Worm (Caenorhabditis elegans) whole organism, L3 larva: ENCODE data around the gene gldi-7.

Experiments
- R02D3.7 ChIP-seq: fragments of 150-350 bp; optimal IDR thresholded peaks from 2 replicates; lab custom pipeline; 2014; ENCODE audit warnings: missing biosample characterization, missing genetic modification characterization
- ZK546.5 ChIP-seq: sonication (generic microtip); optimal IDR thresholded peaks from 2 replicates; lab custom pipeline; 2017; ENCODE audit warnings: missing biosample characterization, missing genetic modification characterization
- aly-2 ChIP-seq: fragments of 150-350 bp; optimal IDR thresholded peaks from 2 replicates; lab custom pipeline; 2014; ENCODE audit warnings: missing biosample characterization, missing genetic modification characterization
- ama-1 ChIP-seq: fragments of 150-350 bp; optimal IDR thresholded peaks from 2 replicates; lab custom pipeline; 2018
- ceh-16 ChIP-seq: sonication (generic microtip); optimal IDR thresholded peaks from 2 replicates; lab custom pipeline; 2017; ENCODE audit warnings: missing biosample characterization, missing genetic modification characterization
- ceh-28 ChIP-seq: fragments of 150-350 bp; optimal IDR thresholded peaks from 2 replicates; lab custom pipeline; 2014; ENCODE audit warnings: missing biosample characterization, missing genetic modification reagents, missing genetic modification characterization
- ceh-82 ChIP-seq: fragments of 150-350 bp; optimal IDR thresholded peaks from 2 replicates; lab custom pipeline; 2014; ENCODE audit warnings: missing biosample characterization, missing genetic modification characterization
- ceh-9 ChIP-seq: sonication (generic microtip); optimal IDR thresholded peaks from 2 replicates; lab custom pipeline; 2018; ENCODE audit warnings: missing biosample characterization, missing genetic modification characterization
- daf-12 ChIP-seq: fragments of 150-350 bp; optimal IDR thresholded peaks from 2 replicates; lab custom pipeline; 2014; ENCODE audit warnings: missing biosample characterization, missing genetic modification reagents, missing genetic modification characterization
- egl-27 ChIP-seq: sonication (generic microtip); optimal IDR thresholded peaks from 4 replicates; lab custom pipeline; 2017; ENCODE audit warnings: missing biosample characterization, missing genetic modification reagents, missing genetic modification characterization
- egl-5 ChIP-seq: fragments of 150-350 bp; optimal IDR thresholded peaks from 2 replicates; lab custom pipeline; 2017; ENCODE audit warnings: missing biosample characterization, missing genetic modification reagents, missing genetic modification characterization, inconsistent platforms
- elt-1 ChIP-seq: fragments of 150-350 bp; optimal IDR thresholded peaks from 2 replicates; lab custom pipeline; 2014; ENCODE audit warnings: missing biosample characterization, missing genetic modification characterization
- elt-2 ChIP-seq: sonication (generic microtip); optimal IDR thresholded peaks from 2 replicates; lab custom pipeline; 2016; ENCODE audit warnings: missing genetic modification reagents, mild to moderate bottlenecking, missing genetic modification characterization, missing compliant biosample characterization
- eor-1 ChIP-seq, 2 experiments: fragments of 150-350 bp; optimal IDR thresholded peaks; 2 replicates each; lab custom pipeline; 2014 to 2018; ENCODE audit warnings: missing biosample characterization in 2 of 2, missing genetic modification characterization in 2 of 2
- fkh-10 ChIP-seq: sonication (generic microtip); optimal IDR thresholded peaks from 2 replicates; lab custom pipeline; 2017; ENCODE audit warnings: missing biosample characterization, missing genetic modification reagents, missing genetic modification characterization
- fkh-2 ChIP-seq: fragments of 150-350 bp; optimal IDR thresholded peaks from 2 replicates; lab custom pipeline; 2014; ENCODE audit warnings: missing biosample characterization, missing genetic modification reagents, missing genetic modification characterization
- fos-1 ChIP-seq: fragments of 150-350 bp; optimal IDR thresholded peaks from 2 replicates; lab custom pipeline; 2014; ENCODE audit warnings: missing biosample characterization, missing genetic modification characterization
- hmg-11 ChIP-seq: sonication (generic microtip); optimal IDR thresholded peaks from 2 replicates; lab custom pipeline; 2016; ENCODE audit warnings: missing genetic modification characterization, missing compliant biosample characterization
- jun-1 ChIP-seq: fragments of 150-350 bp; optimal IDR thresholded peaks from 2 replicates; lab custom pipeline; 2014; ENCODE audit warnings: missing biosample characterization, missing genetic modification reagents, missing genetic modification characterization
- lin-15B ChIP-seq: fragments of 150-350 bp; optimal IDR thresholded peaks from 2 replicates; lab custom pipeline; 2014; ENCODE audit warnings: missing biosample characterization, missing genetic modification characterization
- lin-39 ChIP-seq: fragments of 150-350 bp; optimal IDR thresholded peaks from 2 replicates; lab custom pipeline; 2018; ENCODE audit warnings: missing biosample characterization, missing genetic modification reagents, missing genetic modification characterization
- lsy-12 ChIP-seq: sonication (generic microtip); optimal IDR thresholded peaks from 2 replicates; lab custom pipeline; 2016; ENCODE audit warnings: mild to moderate bottlenecking, missing genetic modification characterization, missing compliant biosample characterization
- mdl-1 ChIP-seq: fragments of 150-350 bp; optimal IDR thresholded peaks from 2 replicates; lab custom pipeline; 2014; ENCODE audit warnings: missing biosample characterization, missing genetic modification characterization
- mml-1 ChIP-seq: fragments of 150-350 bp; sonication (generic microtip); optimal IDR thresholded peaks from 3 replicates; lab custom pipeline; 2014; ENCODE audit warnings: missing biosample characterization, missing genetic modification characterization
- nfya-1 ChIP-seq: sonication (generic microtip); optimal IDR thresholded peaks from 2 replicates; lab custom pipeline; 2017; ENCODE audit warnings: missing genetic modification characterization, mild to moderate bottlenecking, missing compliant biosample characterization, antibody characterized with exemption, moderate library complexity; ENCODE audit not compliant: insufficient read depth
- nhr-11 ChIP-seq: fragments of 150-350 bp; optimal IDR thresholded peaks from 2 replicates; lab custom pipeline; 2014; ENCODE audit warnings: missing biosample characterization, missing genetic modification characterization
- nhr-12 ChIP-seq: fragments of 150-350 bp; optimal IDR thresholded peaks from 2 replicates; lab custom pipeline; 2014; ENCODE audit warnings: missing biosample characterization, missing genetic modification characterization
- nhr-23 ChIP-seq: fragments of 150-350 bp; optimal IDR thresholded peaks from 2 replicates; lab custom pipeline; 2014; ENCODE audit warnings: missing biosample characterization, missing genetic modification reagents, missing genetic modification characterization
- nhr-25 ChIP-seq: sonication (generic microtip); optimal IDR thresholded peaks from 2 replicates; lab custom pipeline; 2017; ENCODE audit warnings: missing biosample characterization, missing genetic modification characterization
- nhr-28 ChIP-seq: fragments of 150-350 bp; optimal IDR thresholded peaks from 2 replicates; lab custom pipeline; 2014; ENCODE audit warnings: missing biosample characterization, missing genetic modification characterization
- nhr-43 ChIP-seq: sonication (generic microtip); optimal IDR thresholded peaks from 2 replicates; lab custom pipeline; 2016; ENCODE audit warnings: mild to moderate bottlenecking, missing genetic modification characterization, missing compliant biosample characterization; ENCODE audit not compliant: poor library complexity, severe bottlenecking
- nhr-67 ChIP-seq: fragments of 150-350 bp; optimal IDR thresholded peaks from 2 replicates; lab custom pipeline; 2014; ENCODE audit warnings: missing biosample characterization, missing genetic modification characterization
- nhr-76 ChIP-seq: fragments of 150-350 bp; sonication (generic microtip); optimal IDR thresholded peaks from 5 replicates; lab custom pipeline; 2014; ENCODE audit warnings: missing biosample characterization, missing genetic modification characterization
- nhr-77 ChIP-seq: fragments of 150-350 bp; optimal IDR thresholded peaks from 2 replicates; lab custom pipeline; 2014; ENCODE audit warnings: missing biosample characterization, missing genetic modification characterization
- pha-4 ChIP-seq: fragments of 150-350 bp; optimal IDR thresholded peaks from 2 replicates; lab custom pipeline; 2014; ENCODE audit warnings: missing biosample characterization, missing genetic modification reagents, missing genetic modification characterization
- pqm-1 ChIP-seq: fragments of 150-350 bp; optimal IDR thresholded peaks from 2 replicates; lab custom pipeline; 2017; ENCODE audit warnings: missing biosample characterization, missing genetic modification characterization, inconsistent platforms
- skn-1 ChIP-seq: fragments of 150-350 bp; optimal IDR thresholded peaks from 2 replicates; lab custom pipeline; 2014; ENCODE audit warnings: missing biosample characterization, missing genetic modification characterization
- snpc-4 ChIP-seq: fragments of 150-350 bp; optimal IDR thresholded peaks from 2 replicates; lab custom pipeline; 2014; ENCODE audit warnings: missing biosample characterization, missing genetic modification characterization
- tbx-2 ChIP-seq: sonication (generic microtip); optimal IDR thresholded peaks from 2 replicates; lab custom pipeline; 2016; ENCODE audit warnings: mild to moderate bottlenecking, missing genetic modification characterization, missing compliant biosample characterization
- unc-39 ChIP-seq: sonication (generic microtip); optimal IDR thresholded peaks from 4 replicates; lab custom pipeline; 2017; ENCODE audit warnings: missing biosample characterization, missing genetic modification characterization
- unc-62 ChIP-seq: fragments of 150-350 bp; sonication (generic microtip); optimal IDR thresholded peaks from 4 replicates; lab custom pipeline; 2014; ENCODE audit warnings: missing biosample characterization, missing genetic modification reagents, missing genetic modification characterization
- zag-1 ChIP-seq: fragments of 150-350 bp; optimal IDR thresholded peaks from 2 replicates; lab custom pipeline; 2014; ENCODE audit warnings: missing biosample characterization, missing genetic modification characterization
- ztf-11 ChIP-seq: fragments of 150-350 bp; optimal IDR thresholded peaks from 2 replicates; lab custom pipeline; 2014; ENCODE audit warnings: missing biosample characterization, missing genetic modification characterization
- ztf-4 ChIP-seq: fragments of 150-350 bp; optimal IDR thresholded peaks from 2 replicates; lab custom pipeline; 2014; ENCODE audit warnings: missing biosample characterization, missing genetic modification characterization

The gldi-7 gene

ce11 chrII:8484546-8484945 lies 46.5 kb downstream of the gldi-7 start:
- TF ChIP-seq ama-1 (lab: Kevin White, UChicago), result no peak
- TF ChIP-seq lin-39 (tag; lab: Kevin White, UChicago), result no peak
- TF ChIP-seq fos-1 (tag; lab: Kevin White, UChicago), result no peak
- TF ChIP-seq R02D3.7 (tag; lab: Kevin White, UChicago), result no peak
- no peak for TF ChIP-seq eor-1 (tag; optimal IDR thresholded peaks at IDR 0.05; lab: Kevin White, UChicago)
- no peak for TF ChIP-seq nhr-76 (tag; lab: Kevin White, UChicago)
- TF ChIP-seq nfya-1 (tag; lab: Kevin White, UChicago), result peak; percentile 26
- TF ChIP-seq unc-62, result no peak
- TF ChIP-seq lin-15B (tag; lab: Kevin White, UChicago), result no peak
- TF ChIP-seq ceh-28 (tag; lab: Kevin White, UChicago), result peak; percentile 31
- TF ChIP-seq ceh-9 (tag; lab: Kevin White, UChicago), result no peak
- TF ChIP-seq jun-1 (tag; lab: Kevin White, UChicago), result peak; percentile 33
- TF ChIP-seq ztf-4 (tag; lab: Kevin White, UChicago), result no peak
- TF ChIP-seq pqm-1, result peak; percentile 88
- no peak for TF ChIP-seq fkh-2
- no peak for TF ChIP-seq nhr-23 (tag; lab: Kevin White, UChicago)
- peak; percentile 32 for TF ChIP-seq skn-1
- TF ChIP-seq fkh-10 (GFP tag; lab: Kevin White, UChicago), result no peak
- peak; percentile 5 for TF ChIP-seq nhr-43
- TF ChIP-seq ceh-82 (tag; lab: Kevin White, UChicago), result no peak
- peak; percentile 96 for TF ChIP-seq elt-2 (tag; lab: Kevin White, UChicago)
- TF ChIP-seq elt-1, result no peak
- peak; percentile 33 for TF ChIP-seq nhr-11 (tag; lab: Kevin White, UChicago)
- TF ChIP-seq nhr-12 (tag; lab: Kevin White, UChicago), result no peak
- no peak for TF ChIP-seq nhr-67 (tag; lab: Kevin White, UChicago)
- TF ChIP-seq egl-5, result no peak
- no peak for TF ChIP-seq unc-39 (tag; lab: Kevin White, UChicago)
- TF ChIP-seq lsy-12 (tag; lab: Kevin White, UChicago), result no peak
- TF ChIP-seq tbx-2 (tag; lab: Kevin White, UChicago), result no peak
- no peak for TF ChIP-seq ceh-16 (tag; lab: Kevin White, UChicago)
- TF ChIP-seq pha-4 (tag; lab: Kevin White, UChicago), result peak; percentile 67
- TF ChIP-seq nhr-77 (tag; lab: Kevin White, UChicago), result no peak
- peak; percentile 26 for TF ChIP-seq nhr-25
- no peak for TF ChIP-seq egl-27 (tag; lab: Kevin White, UChicago)
- TF ChIP-seq mml-1, result no peak
- TF ChIP-seq daf-12 (tag; lab: Kevin White, UChicago), result no peak

ce11 chrII:8483793-8484186 lies 47.2 kb downstream of the gldi-7 start, which contains the start of gene taap-1:
TSS of gene taap-1 (minus strand) at chrII:8483871.
- TF ChIP-seq skn-1 (peak; percentile 94), nhr-43 (peak; percentile 34), lin-15B (tag; lab: Kevin White, UChicago) (no peak), nhr-25 (no peak), ztf-4 (tag; lab: Kevin White, UChicago) (no peak), ceh-16 (tag; lab: Kevin White, UChicago) (no peak), nfya-1 (tag; lab: Kevin White, UChicago) (peak; percentile 17), ZK546.5 (tag; lab: Kevin White, UChicago) (no peak), elt-2 (tag; lab: Kevin White, UChicago) (no peak), nhr-12 (tag; lab: Kevin White, UChicago) (no peak), ama-1 (lab: Kevin White, UChicago) (no peak), pqm-1 (peak; percentile 4), nhr-28 (tag; lab: Kevin White, UChicago) (no peak), jun-1 (tag; lab: Kevin White, UChicago) (no peak), R02D3.7 (tag; lab: Kevin White, UChicago) (no peak), hmg-11 (tag; lab: Kevin White, UChicago) (no peak)

- TF ChIP-seq ceh-9 (tag; lab: Kevin White, UChicago) (no peak), fkh-10 (GFP tag; lab: Kevin White, UChicago) (no peak), skn-1 (peak; percentile 13), lin-15B (tag; lab: Kevin White, UChicago) (peak; percentile 40), lin-39 (tag; lab: Kevin White, UChicago) (peak; percentile 39), mdl-1 (tag; lab: Kevin White, UChicago) (no peak), unc-39 (tag; lab: Kevin White, UChicago) (no peak), nhr-25 (peak; percentile 34), hmg-11 (tag; lab: Kevin White, UChicago) (no peak), fos-1 (tag; lab: Kevin White, UChicago) (no peak), nhr-23 (tag; lab: Kevin White, UChicago) (no peak), R02D3.7 (tag; lab: Kevin White, UChicago) (no peak), eor-1 (tag; optimal IDR thresholded peaks at IDR 0.05; lab: Kevin White, UChicago) (no peak), snpc-4 (tag; lab: Kevin White, UChicago) (no peak), nhr-76 (tag; lab: Kevin White, UChicago) (no peak), unc-62 (no peak), ceh-82 (tag; lab: Kevin White, UChicago) (no peak), nfya-1 (tag; lab: Kevin White, UChicago) (peak; percentile 46), nhr-12 (tag; lab: Kevin White, UChicago) (no peak), aly-2 (tag; lab: Kevin White, UChicago) (no peak), ztf-11 (no peak), tbx-2 (tag; lab: Kevin White, UChicago) (no peak), zag-1 (tag; lab: Kevin White, UChicago) (no peak), egl-27 (tag; lab: Kevin White, UChicago) (no peak), pha-4 (tag; lab: Kevin White, UChicago) (peak; percentile 65), jun-1 (tag; lab: Kevin White, UChicago) (no peak), lsy-12 (tag; lab: Kevin White, UChicago) (no peak), nhr-11 (tag; lab: Kevin White, UChicago) (no peak), egl-5 (no peak), ZK546.5 (tag; lab: Kevin White, UChicago) (no peak)
Observed at ce11 chrII:8483124-8483792, 47.8 kb downstream of the gldi-7 start.
